Worm (Caenorhabditis elegans) whole organism, late embryonic: ENCODE measurements around the gene nhr-190.

Experiments
- C08G9.2 ChIP-seq: sonication (generic microtip); optimal IDR thresholded peaks from 2 replicates; lab custom pipeline; 2016; ENCODE audit warnings: mild to moderate bottlenecking, missing genetic modification characterization, moderate library complexity, missing compliant biosample characterization
- C38D4.7 ChIP-seq: fragments of 200-800 bp; sonication (Bioruptor generic); optimal IDR thresholded peaks from 2 replicates; lab custom pipeline; 2018; ENCODE audit warnings: mild to moderate bottlenecking, missing genetic modification characterization, moderate library complexity, missing compliant biosample characterization
- F13H6.1 ChIP-seq: sonication (generic microtip); optimal IDR thresholded peaks from 2 replicates; lab custom pipeline; 2016; ENCODE audit warnings: missing genetic modification characterization, missing compliant biosample characterization
- K02D7.2 ChIP-seq: sonication (generic microtip); optimal IDR thresholded peaks from 2 replicates; lab custom pipeline; 2017; ENCODE audit warnings: mild to moderate bottlenecking, missing genetic modification characterization, missing compliant biosample characterization
- K09A11.1 ChIP-seq: sonication (generic microtip); optimal IDR thresholded peaks from 2 replicates; lab custom pipeline; 2017; ENCODE audit warnings: antibody characterized with exemption, mild to moderate bottlenecking, missing genetic modification characterization, missing compliant biosample characterization; ENCODE audit not compliant: insufficient read depth
- T23F11.4 ChIP-seq: fragments of 200-800 bp; sonication (Bioruptor generic); optimal IDR thresholded peaks from 2 replicates; lab custom pipeline; 2018; ENCODE audit warnings: mild to moderate bottlenecking, missing genetic modification characterization, missing compliant biosample characterization
- Y22D7AL.16 ChIP-seq: sonication (generic microtip); optimal IDR thresholded peaks from 2 replicates; lab custom pipeline; 2016; ENCODE audit warnings: missing genetic modification characterization, missing compliant biosample characterization
- ceh-14 ChIP-seq: sonication (generic microtip); optimal IDR thresholded peaks from 2 replicates; lab custom pipeline; 2016; ENCODE audit warnings: missing genotype, missing genetic modification characterization, missing compliant biosample characterization
- ceh-2 ChIP-seq: sonication (generic microtip); optimal IDR thresholded peaks from 2 replicates; lab custom pipeline; 2016; ENCODE audit warnings: missing genotype, missing genetic modification characterization, missing compliant biosample characterization
- ceh-22 ChIP-seq: sonication (generic microtip); optimal IDR thresholded peaks from 2 replicates; lab custom pipeline; 2017; ENCODE audit warnings: missing biosample characterization, missing genetic modification characterization
- ceh-24 ChIP-seq: sonication (generic microtip); optimal IDR thresholded peaks from 2 replicates; lab custom pipeline; 2016; ENCODE audit warnings: mild to moderate bottlenecking, missing genetic modification characterization, missing compliant biosample characterization
- ceh-31 ChIP-seq: sonication (generic microtip); optimal IDR thresholded peaks from 2 replicates; lab custom pipeline; 2016; ENCODE audit warnings: missing genetic modification characterization, missing compliant biosample characterization
- ceh-34 ChIP-seq: sonication (generic microtip); optimal IDR thresholded peaks from 2 replicates; lab custom pipeline; 2016; ENCODE audit warnings: mild to moderate bottlenecking, missing genetic modification characterization, missing compliant biosample characterization
- ceh-45 ChIP-seq: fragments of 200-800 bp; sonication (Bioruptor generic); IDR thresholded peaks from 2 replicates; pipeline ENCODE4 v1.3.6; 2022; ENCODE audit warnings: missing genetic modification reagents, missing genetic modification characterization, missing compliant biosample characterization
- ceh-48 ChIP-seq: sonication (generic microtip); optimal IDR thresholded peaks from 2 replicates; lab custom pipeline; 2016; ENCODE audit warnings: missing genetic modification characterization, inconsistent platforms, missing compliant biosample characterization
- ceh-6 ChIP-seq: fragments of 200-800 bp; sonication (Bioruptor generic); optimal IDR thresholded peaks from 2 replicates; lab custom pipeline; 2018; ENCODE audit warnings: mild to moderate bottlenecking, missing genetic modification characterization, missing compliant biosample characterization
- ceh-9 ChIP-seq: sonication (generic microtip); optimal IDR thresholded peaks from 2 replicates; lab custom pipeline; 2016; ENCODE audit warnings: mild to moderate bottlenecking, missing genetic modification characterization, inconsistent platforms, missing compliant biosample characterization
- che-1 ChIP-seq: sonication (generic microtip); optimal IDR thresholded peaks from 2 replicates; lab custom pipeline; 2016; ENCODE audit warnings: mild to moderate bottlenecking, missing genetic modification characterization, missing compliant biosample characterization
- dmd-4 ChIP-seq: sonication (generic microtip); optimal IDR thresholded peaks from 2 replicates; lab custom pipeline; 2016; ENCODE audit warnings: borderline replicate concordance, missing genetic modification characterization, missing compliant biosample characterization
- elt-2 ChIP-seq: sonication (generic microtip); optimal IDR thresholded peaks from 2 replicates; lab custom pipeline; 2016; ENCODE audit warnings: missing genetic modification reagents, missing genetic modification characterization, missing compliant biosample characterization
- ets-4 ChIP-seq: sonication (generic microtip); optimal IDR thresholded peaks from 2 replicates; lab custom pipeline; 2016; ENCODE audit warnings: missing genetic modification characterization, missing compliant biosample characterization
- eyg-1 ChIP-seq: sonication (generic microtip); optimal IDR thresholded peaks from 2 replicates; lab custom pipeline; 2016; ENCODE audit warnings: missing genotype, missing genetic modification characterization, missing compliant biosample characterization
- gmeb-2 ChIP-seq: sonication (generic microtip); optimal IDR thresholded peaks from 2 replicates; lab custom pipeline; 2016; ENCODE audit warnings: missing genetic modification characterization, inconsistent platforms, missing compliant biosample characterization
- hlh-13 ChIP-seq: fragments of 200-800 bp; sonication (Bioruptor generic); optimal IDR thresholded peaks from 2 replicates; lab custom pipeline; 2018; ENCODE audit warnings: mild to moderate bottlenecking, missing genetic modification characterization, missing compliant biosample characterization
- hlh-30 ChIP-seq: sonication (generic microtip); optimal IDR thresholded peaks from 2 replicates; lab custom pipeline; 2017; ENCODE audit warnings: antibody characterized with exemption, missing genetic modification characterization, missing compliant biosample characterization; ENCODE audit not compliant: insufficient read depth
- hlh-6 ChIP-seq: sonication (generic microtip); optimal IDR thresholded peaks from 2 replicates; lab custom pipeline; 2016; ENCODE audit warnings: missing genotype, missing genetic modification characterization, missing compliant biosample characterization
- lim-6 ChIP-seq: sonication (generic microtip); optimal IDR thresholded peaks from 2 replicates; lab custom pipeline; 2016; ENCODE audit warnings: missing genetic modification characterization, missing compliant biosample characterization
- lin-11 ChIP-seq: fragments of 200-800 bp; sonication (Bioruptor generic); optimal IDR thresholded peaks from 2 replicates; lab custom pipeline; 2018; ENCODE audit warnings: mild to moderate bottlenecking, missing genetic modification characterization, missing compliant biosample characterization
- madf-2 ChIP-seq: sonication (generic microtip); optimal IDR thresholded peaks from 2 replicates; lab custom pipeline; 2017; ENCODE audit warnings: missing genetic modification characterization, missing compliant biosample characterization
- mec-3 ChIP-seq: sonication (generic microtip); optimal IDR thresholded peaks from 2 replicates; lab custom pipeline; 2016; ENCODE audit warnings: borderline replicate concordance, missing genetic modification characterization, missing compliant biosample characterization
- nhr-232 ChIP-seq: sonication (generic microtip); optimal IDR thresholded peaks from 2 replicates; lab custom pipeline; 2016; ENCODE audit warnings: missing genetic modification characterization, missing compliant biosample characterization
- npax-4 ChIP-seq: sonication (generic microtip); optimal IDR thresholded peaks from 2 replicates; lab custom pipeline; 2016; ENCODE audit warnings: missing genetic modification characterization, missing compliant biosample characterization
- odd-2 ChIP-seq: sonication (generic microtip); optimal IDR thresholded peaks from 2 replicates; lab custom pipeline; 2017; ENCODE audit warnings: antibody characterized with exemption, mild to moderate bottlenecking, missing genetic modification characterization, missing compliant biosample characterization
- pag-3 ChIP-seq: sonication (generic microtip); optimal IDR thresholded peaks from 2 replicates; lab custom pipeline; 2016; ENCODE audit warnings: missing compliant biosample characterization, missing genetic modification characterization, borderline replicate concordance
- pax-1 ChIP-seq: fragments of 150-350 bp; optimal IDR thresholded peaks from 2 replicates; lab custom pipeline; 2014; ENCODE audit warnings: missing biosample characterization, missing genetic modification characterization
- pha-4 ChIP-seq: fragments of 150-350 bp; optimal IDR thresholded peaks from 2 replicates; lab custom pipeline; 2018; ENCODE audit warnings: missing biosample characterization, missing genetic modification reagents, missing genetic modification characterization
- pqm-1 ChIP-seq: sonication (generic microtip); optimal IDR thresholded peaks from 2 replicates; lab custom pipeline; 2016; ENCODE audit warnings: missing genetic modification characterization, missing compliant biosample characterization
- pros-1 ChIP-seq: fragments of 150-350 bp; optimal IDR thresholded peaks from 2 replicates; lab custom pipeline; 2014; ENCODE audit warnings: missing biosample characterization, missing genetic modification reagents, missing genetic modification characterization
- ref-2 ChIP-seq: sonication (generic microtip); optimal IDR thresholded peaks from 2 replicates; lab custom pipeline; 2016; ENCODE audit warnings: missing genetic modification characterization, missing compliant biosample characterization
- rnt-1 ChIP-seq: sonication (generic microtip); optimal IDR thresholded peaks from 2 replicates; lab custom pipeline; 2016; ENCODE audit warnings: missing genetic modification characterization, missing compliant biosample characterization
- sdc-2 ChIP-seq: sonication (generic microtip); optimal IDR thresholded peaks from 2 replicates; lab custom pipeline; 2016; ENCODE audit warnings: missing genotype, missing genetic modification characterization, missing compliant biosample characterization
- unc-55 ChIP-seq: sonication (generic microtip); optimal IDR thresholded peaks from 2 replicates; lab custom pipeline; 2017; ENCODE audit warnings: missing biosample characterization, missing genetic modification reagents, missing genetic modification characterization
- unc-86 ChIP-seq: sonication (generic microtip); optimal IDR thresholded peaks from 2 replicates; lab custom pipeline; 2016; ENCODE audit warnings: missing genetic modification characterization, missing compliant biosample characterization
- zip-5 ChIP-seq: sonication (generic microtip); optimal IDR thresholded peaks from 2 replicates; lab custom pipeline; 2016; ENCODE audit warnings: missing genetic modification characterization, missing compliant biosample characterization
- ztf-16 ChIP-seq: sonication (generic microtip); optimal IDR thresholded peaks from 2 replicates; lab custom pipeline; 2017; ENCODE audit warnings: missing genetic modification characterization, missing compliant biosample characterization

nhr-190 gene

ce11 chrV:627585-627984, 15.1 kb downstream of the nhr-190 start, which contains the start of gene F48G7.8:
F48G7.8 (minus strand) TSS chrV:627685.
- TF ChIP-seq mec-3 (tag; lab: Kevin White, UChicago) (no peak), ceh-9 (tag; lab: Kevin White, UChicago) (no peak), ceh-45 (no peak), elt-2 (tag; lab: Kevin White, UChicago) (no peak), C38D4.7 (GFP tag; lab: Kevin White, UChicago) (no peak), K02D7.2 (tag; lab: Kevin White, UChicago) (no peak), T23F11.4 (no peak), C08G9.2 (tag; lab: Kevin White, UChicago) (no peak), gmeb-2 (tag; lab: Kevin White, UChicago) (no peak), ceh-48 (no peak), pros-1 (no peak), ref-2 (no peak), hlh-13 (GFP tag; lab: Kevin White, UChicago) (no peak), ceh-14 (no peak), lin-11 (tag; lab: Kevin White, UChicago) (no peak), che-1 (tag; lab: Kevin White, UChicago) (no peak), hlh-6 (tag; lab: Kevin White, UChicago) (no peak), zip-5 (tag; lab: Kevin White, UChicago) (no peak), ets-4 (tag; lab: Kevin White, UChicago) (no peak)

- TF ChIP-seq sdc-2 (tag; lab: Kevin White, UChicago), result no peak
- no peak for TF ChIP-seq unc-86 (tag; lab: Kevin White, UChicago)
- no peak for TF ChIP-seq ceh-24 (tag; lab: Kevin White, UChicago)
- no peak for TF ChIP-seq C08G9.2 (tag; lab: Kevin White, UChicago)
- TF ChIP-seq ceh-6, result no peak
- no peak for TF ChIP-seq nhr-232 (tag; lab: Kevin White, UChicago)
- TF ChIP-seq madf-2 (tag; lab: Kevin White, UChicago), result no peak
- no peak for TF ChIP-seq dmd-4
These were observed 16.4 kb downstream of the nhr-190 start, which contains the start of gene F48G7.7 for ce11 chrV:626321-626720. F48G7.7 (minus strand) TSS chrV:626421.

- TF ChIP-seq pqm-1 (tag; lab: Kevin White, UChicago) (no peak), K09A11.1 (tag; lab: Kevin White, UChicago) (no peak), unc-86 (tag; lab: Kevin White, UChicago) (no peak), ceh-14 (no peak), ceh-6 (no peak), pha-4 (no peak), Y22D7AL.16 (tag; lab: Kevin White, UChicago) (no peak), che-1 (tag; lab: Kevin White, UChicago) (no peak), dmd-4 (no peak), ceh-2 (tag; lab: Kevin White, UChicago) (no peak), rnt-1 (tag; lab: Kevin White, UChicago) (no peak), pag-3 (tag; lab: Kevin White, UChicago) (no peak), lin-11 (tag; lab: Kevin White, UChicago) (no peak), elt-2 (tag; lab: Kevin White, UChicago) (no peak), C08G9.2 (tag; lab: Kevin White, UChicago) (no peak), mec-3 (tag; lab: Kevin White, UChicago) (no peak), npax-4 (no peak), F13H6.1 (tag; lab: Kevin White, UChicago) (no peak), madf-2 (tag; lab: Kevin White, UChicago) (no peak), ceh-9 (tag; lab: Kevin White, UChicago) (no peak)
These were observed 17.8 kb downstream of the nhr-190 start, which contains the start of gene srt-17 for ce11 chrV:624922-625321. srt-17 (minus strand) TSS chrV:625022.

DNA sequence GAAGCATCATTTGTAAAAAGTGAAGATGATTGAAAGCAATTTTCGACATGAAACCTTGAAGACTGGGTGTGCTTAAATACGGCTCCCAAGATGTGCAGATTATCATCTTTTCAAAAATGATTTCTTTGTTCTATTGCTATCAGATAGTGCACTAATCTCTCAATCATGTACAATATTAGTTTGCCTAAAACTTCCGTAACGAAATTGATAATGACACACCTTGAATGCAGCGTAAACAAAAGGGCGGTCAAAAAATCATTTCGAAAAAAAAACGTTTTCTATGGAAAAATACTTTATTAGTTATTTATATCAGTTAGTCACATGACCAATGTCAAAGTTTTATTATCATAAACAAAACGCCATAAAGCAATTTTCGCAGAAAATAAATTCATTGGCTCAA, 19.8 kb downstream of the nhr-190 start, which contains the start of gene F48G7.5:
TSS of gene F48G7.5 (minus strand) at position 34 of the 400 bp plus-strand sequence.
- TF ChIP-seq T23F11.4, result no peak
- no peak for TF ChIP-seq eyg-1
- TF ChIP-seq unc-55 (GFP tag; lab: Kevin White, UChicago), result no peak
- no peak for TF ChIP-seq K09A11.1 (tag; lab: Kevin White, UChicago)
- TF ChIP-seq pax-1, result no peak
- TF ChIP-seq lin-11 (tag; lab: Kevin White, UChicago), result no peak
- TF ChIP-seq odd-2 (tag; lab: Kevin White, UChicago), result no peak
- no peak for TF ChIP-seq ceh-34 (tag; lab: Kevin White, UChicago)
- no peak for TF ChIP-seq F13H6.1 (tag; lab: Kevin White, UChicago)
- TF ChIP-seq ztf-16 (tag; lab: Kevin White, UChicago), result no peak
- no peak for TF ChIP-seq lim-6 (tag; lab: Kevin White, UChicago)
- no peak for TF ChIP-seq ref-2
- TF ChIP-seq elt-2 (tag; lab: Kevin White, UChicago), result no peak
- TF ChIP-seq dmd-4, result no peak
- no peak for TF ChIP-seq hlh-30 (tag; lab: Kevin White, UChicago)
- no peak for TF ChIP-seq ceh-31
- TF ChIP-seq ceh-2 (tag; lab: Kevin White, UChicago), result no peak
- TF ChIP-seq ceh-22 (tag; lab: Kevin White, UChicago), result no peak
